Worm (Caenorhabditis elegans): Measurements from ENCODE around the gene T24H10.1.

- no peak for TF ChIP-seq aly-2 (tag; optimal IDR thresholded peaks at IDR 0.05)
- TF ChIP-seq nhr-237 (tag; optimal IDR thresholded peaks at IDR 0.05), result no peak
- TF ChIP-seq fos-1 (tag; optimal IDR thresholded peaks at IDR 0.05), result no peak
- no peak for TF ChIP-seq mep-1 (tag; optimal IDR thresholded peaks at IDR 0.05)
- TF ChIP-seq jun-1 (tag; optimal IDR thresholded peaks at IDR 0.05), result no peak
These were observed 1.6 kb downstream of the T24H10.1 start, which contains the start of gene T24H10.5 for ce11 chrII:9100798-9101197.

Measured in whole organism, L1 larva.